Worm (Caenorhabditis elegans) whole organism, L4 larva: ENCODE measurements around the gene tpan-1.

ENCODE experiments used
- D1046.2 ChIP-seq: fragments of 200-800 bp; sonication (Bioruptor generic); IDR thresholded peaks from 2 replicates; pipeline ENCODE4 v1.3.6; 2022; ENCODE audit warnings: missing genetic modification characterization, missing compliant biosample characterization
- F10B5.3 ChIP-seq: sonication (generic microtip); optimal IDR thresholded peaks from 2 replicates; lab custom pipeline; 2016; ENCODE audit warnings: mild to moderate bottlenecking, missing genetic modification characterization, missing compliant biosample characterization
- F37D6.2 ChIP-seq: sonication (generic microtip); optimal IDR thresholded peaks from 2 replicates; lab custom pipeline; 2016; ENCODE audit warnings: mild to moderate bottlenecking, missing genetic modification characterization, missing compliant biosample characterization
- T20F7.1 ChIP-seq: fragments of 200-800 bp; sonication (Bioruptor generic); optimal IDR thresholded peaks from 2 replicates; lab custom pipeline; 2018; ENCODE audit warnings: mild to moderate bottlenecking, missing genetic modification characterization, missing compliant biosample characterization
- T26A8.4 ChIP-seq: fragments of 200-800 bp; sonication (Bioruptor generic); IDR thresholded peaks from 2 replicates; pipeline ENCODE4 v1.3.6; 2022; ENCODE audit warnings: missing genetic modification characterization, missing compliant biosample characterization
- aha-1 ChIP-seq: fragments of 150-350 bp; peaks from one replicate; lab custom pipeline; 2014; ENCODE audit warnings: missing biosample characterization, missing genetic modification characterization
- aly-2 ChIP-seq: sonication (generic microtip); optimal IDR thresholded peaks from 2 replicates; lab custom pipeline; 2018; ENCODE audit warnings: missing biosample characterization, missing genetic modification characterization
- ceh-62 ChIP-seq: sonication (generic microtip); optimal IDR thresholded peaks from 2 replicates; lab custom pipeline; 2017; ENCODE audit warnings: missing biosample characterization, missing genetic modification characterization
- ces-1 ChIP-seq: fragments of 150-350 bp; sonication (generic microtip); optimal IDR thresholded peaks from 4 replicates; lab custom pipeline; 2014; ENCODE audit warnings: missing biosample characterization, missing genetic modification reagents, missing genetic modification characterization
- ctbp-1 ChIP-seq: fragments of 200-800 bp; sonication (Bioruptor generic); IDR thresholded peaks from 2 replicates; pipeline ENCODE4 v1.3.6; 2022; ENCODE audit warnings: missing genetic modification reagents, missing genetic modification characterization, missing compliant biosample characterization
- daf-16 ChIP-seq, 3 experiments: sonication (generic microtip); optimal IDR thresholded peaks; 2 replicates each; lab custom pipeline; 2016 to 2017; ENCODE audit warnings: missing genetic modification characterization in 3 of 3, missing genetic modification reagents in 3 of 3, mild to moderate bottlenecking in 2 of 3, missing compliant biosample characterization in 2 of 3, missing biosample characterization in 1 of 3, moderate library complexity in 1 of 3
- daf-19 ChIP-seq: fragments of 200-800 bp; sonication (Bioruptor generic); conservative IDR thresholded peaks from 2 replicates; pipeline ENCODE4 v1.3.6; 2022; ENCODE audit warnings: missing genetic modification characterization, missing compliant biosample characterization
- dmd-6 ChIP-seq: fragments of 200-800 bp; sonication (Bioruptor generic); IDR thresholded peaks from 2 replicates; pipeline ENCODE4 v1.3.6; 2022; ENCODE audit warnings: missing genetic modification reagents, missing genetic modification characterization, missing compliant biosample characterization
- dmd-9 ChIP-seq: fragments of 200-800 bp; sonication (Bioruptor generic); IDR thresholded peaks from 2 replicates; pipeline ENCODE4 v1.3.6; 2022; ENCODE audit warnings: missing genetic modification reagents, missing genetic modification characterization, missing compliant biosample characterization
- dpl-1 ChIP-seq: fragments of 150-350 bp; optimal IDR thresholded peaks from 2 replicates; lab custom pipeline; 2014; ENCODE audit warnings: missing biosample characterization, missing genetic modification reagents, missing genetic modification characterization
- egl-43 ChIP-seq: fragments of 200-800 bp; sonication (Bioruptor generic); IDR thresholded peaks from 2 replicates; pipeline ENCODE4 v1.3.6; 2022; ENCODE audit warnings: missing genetic modification reagents, missing genetic modification characterization, missing compliant biosample characterization
- fkh-10 ChIP-seq: fragments of 150-350 bp; optimal IDR thresholded peaks from 2 replicates; lab custom pipeline; 2014; ENCODE audit warnings: missing biosample characterization, missing genetic modification reagents, missing genetic modification characterization
- hif-1 ChIP-seq, 2 experiments: sonication (generic microtip); optimal IDR thresholded peaks; 2 replicates each; lab custom pipeline; 2016 to 2017; ENCODE audit warnings: missing compliant biosample characterization in 2 of 2, missing genetic modification characterization in 2 of 2, missing genetic modification reagents in 2 of 2, missing genotype in 2 of 2, mild to moderate bottlenecking in 1 of 2
- hlh-30 ChIP-seq: sonication (generic microtip); optimal IDR thresholded peaks from 2 replicates; lab custom pipeline; 2017; ENCODE audit warnings: antibody characterized with exemption, mild to moderate bottlenecking, missing genetic modification characterization, missing compliant biosample characterization; ENCODE audit not compliant: insufficient read depth
- hmg-1.1 ChIP-seq: fragments of 200-800 bp; sonication (Bioruptor generic); IDR thresholded peaks from 2 replicates; pipeline ENCODE4 v1.3.6; 2022; ENCODE audit warnings: missing genetic modification reagents, missing genetic modification characterization, missing compliant biosample characterization
- lin-29 ChIP-seq: fragments of 200-800 bp; sonication (Bioruptor generic); IDR thresholded peaks from 2 replicates; pipeline ENCODE4 v1.3.6; 2022; ENCODE audit warnings: missing genetic modification reagents, missing genetic modification characterization, missing compliant biosample characterization
- lin-38 ChIP-seq: fragments of 200-800 bp; sonication (Bioruptor generic); IDR thresholded peaks from 2 replicates; pipeline ENCODE4 v1.3.6; 2022; ENCODE audit warnings: missing genetic modification reagents, missing genetic modification characterization, missing compliant biosample characterization
- lin-39 ChIP-seq: fragments of 150-350 bp; optimal IDR thresholded peaks from 2 replicates; lab custom pipeline; 2014; ENCODE audit warnings: missing biosample characterization, missing genetic modification reagents, missing genetic modification characterization
- lsy-2 ChIP-seq, 2 experiments: fragments of 150-350 bp in 1 of 2; sonication (generic microtip) in 1 of 2; optimal IDR thresholded peaks; 2 replicates each; lab custom pipeline; 2014 to 2017; ENCODE audit warnings: missing biosample characterization in 2 of 2, missing genetic modification characterization in 2 of 2
- madf-5 ChIP-seq, 2 experiments: fragments of 200-800 bp; sonication (Bioruptor generic); IDR thresholded peaks; 2 replicates each; pipeline ENCODE4 v1.3.6; 2022; ENCODE audit warnings: missing compliant biosample characterization in 2 of 2, missing genetic modification characterization in 2 of 2
- mdl-1 ChIP-seq, 2 experiments: fragments of 150-350 bp in 1 of 2; sonication (generic microtip) in 1 of 2; optimal IDR thresholded peaks; 2 replicates each; lab custom pipeline; 2014 to 2017; ENCODE audit warnings: missing biosample characterization in 2 of 2, missing genetic modification characterization in 2 of 2
- mep-1 ChIP-seq: fragments of 150-350 bp; sonication (generic microtip); optimal IDR thresholded peaks from 3 replicates; lab custom pipeline; 2014; ENCODE audit warnings: missing biosample characterization, missing genetic modification characterization
- mes-2 ChIP-seq: sonication (generic microtip); optimal IDR thresholded peaks from 2 replicates; lab custom pipeline; 2016; ENCODE audit warnings: missing genotype, mild to moderate bottlenecking, missing genetic modification characterization, missing compliant biosample characterization; ENCODE audit not compliant: poor library complexity, severe bottlenecking
- nhr-11 ChIP-seq: fragments of 150-350 bp; optimal IDR thresholded peaks from 2 replicates; lab custom pipeline; 2014; ENCODE audit warnings: missing biosample characterization, missing genetic modification characterization
- nhr-42 ChIP-seq: fragments of 200-800 bp; sonication (Bioruptor generic); IDR thresholded peaks from 2 replicates; pipeline ENCODE4 v1.3.6; 2022; ENCODE audit warnings: missing genetic modification characterization, missing compliant biosample characterization
- php-3 ChIP-seq: fragments of 200-800 bp; sonication (Bioruptor generic); IDR thresholded peaks from 2 replicates; pipeline ENCODE4 v1.3.6; 2022; ENCODE audit warnings: missing genetic modification reagents, missing genetic modification characterization, missing compliant biosample characterization
- pqm-1 ChIP-seq: sonication (generic microtip); optimal IDR thresholded peaks from 2 replicates; lab custom pipeline; 2017; ENCODE audit warnings: missing biosample characterization, missing genetic modification characterization
- rbr-2 ChIP-seq: sonication (generic microtip); optimal IDR thresholded peaks from 2 replicates; lab custom pipeline; 2016; ENCODE audit warnings: missing genotype, missing genetic modification characterization, missing compliant biosample characterization
- saeg-2 ChIP-seq: fragments of 200-800 bp; sonication (Bioruptor generic); IDR thresholded peaks from 2 replicates; pipeline ENCODE4 v1.3.6; 2022; ENCODE audit warnings: missing genetic modification reagents, missing genetic modification characterization, missing compliant biosample characterization
- unc-62 ChIP-seq, 3 experiments: fragments of 150-350 bp in 1 of 3; sonication (generic microtip); optimal IDR thresholded peaks in 2 of 3; peaks in 1 of 3; 1 replicate in 1 of 3; 2 replicates in 2 of 3; lab custom pipeline; 2014 to 2017; ENCODE audit warnings: missing biosample characterization in 3 of 3, missing genetic modification characterization in 3 of 3, missing genetic modification reagents in 3 of 3, missing genotype in 1 of 3
- vab-7 ChIP-seq: fragments of 200-800 bp; sonication (Bioruptor generic); IDR thresholded peaks from 2 replicates; pipeline ENCODE4 v1.3.6; 2022; ENCODE audit warnings: missing genetic modification reagents, missing genetic modification characterization, missing compliant biosample characterization

tpan-1 gene

ce11 chrV:20789105-20789504 lies at the start of gene tpan-1:
Gene tpan-1 (plus strand): TSS chrV:20789502.
- TF ChIP-seq ceh-62 (tag; lab: Kevin White, UChicago) (no peak), F37D6.2 (tag; lab: Kevin White, UChicago) (peak; percentile 3), mdl-1 (tag; optimal IDR thresholded peaks at IDR 0.05; lab: Kevin White, UChicago) (peak in 1 of 2 experiments; percentile 82), hlh-30 (tag; lab: Kevin White, UChicago) (peak; percentile 42), dmd-9 (GFP tag; lab: Robert Waterston, UW) (0 out of 2 replicates have a peak, but pooled peaks have one; percentile 38), php-3 (no peak), ctbp-1 (GFP tag; lab: Robert Waterston, UW) (peak; percentile 82; the same call in 1 of the 2 replicates), hif-1 (tag; optimal IDR thresholded peaks at IDR 0.05; lab: Kevin White, UChicago) (peak in 1 of 2 experiments; percentile 92), dmd-6 (GFP tag; lab: Robert Waterston, UW) (0 out of 2 replicates have a peak, but pooled peaks have one; percentile 20), lin-39 (tag; lab: Kevin White, UChicago) (no peak), D1046.2 (no peak), ces-1 (GFP tag; lab: Kevin White, UChicago) (peak; percentile 50), mes-2 (tag; lab: Kevin White, UChicago) (peak; percentile 32), aha-1 (peak; percentile 78), daf-19 (no peak), lin-29 (GFP tag; lab: Robert Waterston, UW) (no peak), mep-1 (tag; lab: Kevin White, UChicago) (peak; percentile 65), dpl-1 (GFP tag; lab: Kevin White, UChicago) (no peak), F10B5.3 (tag; lab: Kevin White, UChicago) (no peak), egl-43 (GFP tag; lab: Robert Waterston, UW) (no peak), T20F7.1 (GFP tag; lab: Kevin White, UChicago) (no peak), hmg-1.1 (GFP tag; lab: Robert Waterston, UW) (peak; percentile 72), daf-16 (GFP tag; optimal IDR thresholded peaks at IDR 0.05; lab: Kevin White, UChicago) (no peak), daf-16 (tag; optimal IDR thresholded peaks at IDR 0.05; lab: Kevin White, UChicago) (peak; percentile 3), rbr-2 (tag; lab: Kevin White, UChicago) (peak; percentile 84), madf-5 (GFP tag; IDR thresholded peaks at IDR 0.05; lab: Robert Waterston, UW) (no peak), aly-2 (tag; lab: Kevin White, UChicago) (no peak), nhr-11 (peak; percentile 32), nhr-42 (GFP tag; lab: Robert Waterston, UW) (0 out of 2 replicates have a peak, but pooled peaks have one; percentile 20), lsy-2 (tag; optimal IDR thresholded peaks at IDR 0.05; lab: Kevin White, UChicago) (peak in 1 of 2 experiments; percentile 67), vab-7 (0 out of 2 replicates have a peak, but pooled peaks have one; percentile 5), saeg-2 (GFP tag; lab: Robert Waterston, UW) (peak; percentile 50; the same call in 1 of the 2 replicates), pqm-1 (no peak), unc-62 (GFP tag; optimal IDR thresholded peaks at IDR 0.05 in 1 of 2; lab: Kevin White, UChicago) (peak in 1 of 2 experiments; percentile 85), unc-62 (tag; optimal IDR thresholded peaks at IDR 0.05; lab: Kevin White, UChicago) (no peak), T26A8.4 (GFP tag; lab: Robert Waterston, UW) (no peak), fkh-10 (GFP tag; lab: Kevin White, UChicago) (peak; percentile 53)

ce11 chrV:20744290-20744837 lies 44.9 kb upstream of the tpan-1 start, which contains the start of gene dnj-25:
Gene dnj-25 (minus strand): TSS chrV:20744346.
- TF ChIP-seq lin-29 (GFP tag; lab: Robert Waterston, UW) (no peak), mes-2 (tag; lab: Kevin White, UChicago) (peak; percentile 21), hlh-30 (tag; lab: Kevin White, UChicago) (no peak), hmg-1.1 (GFP tag; lab: Robert Waterston, UW) (0 out of 2 replicates have a peak, but pooled peaks have one; percentile 13), lin-38 (GFP tag; lab: Robert Waterston, UW) (peak; percentile 77)
- TF ChIP-seq, all 104 proteins: peak for 3
